Worm (Caenorhabditis elegans) whole organism, late embryonic: ENCODE results near the gene T03G6.1.

Source experiments
- C08G9.2 ChIP-seq: sonication (generic microtip); optimal IDR thresholded peaks from 2 replicates; lab custom pipeline; 2016; ENCODE audit warnings: mild to moderate bottlenecking, missing genetic modification characterization, moderate library complexity, missing compliant biosample characterization
- C38D4.7 ChIP-seq: fragments of 200-800 bp; sonication (Bioruptor generic); optimal IDR thresholded peaks from 2 replicates; lab custom pipeline; 2018; ENCODE audit warnings: mild to moderate bottlenecking, missing genetic modification characterization, moderate library complexity, missing compliant biosample characterization
- F13H6.1 ChIP-seq: sonication (generic microtip); optimal IDR thresholded peaks from 2 replicates; lab custom pipeline; 2016; ENCODE audit warnings: missing genetic modification characterization, missing compliant biosample characterization
- K02D7.2 ChIP-seq: sonication (generic microtip); optimal IDR thresholded peaks from 2 replicates; lab custom pipeline; 2017; ENCODE audit warnings: mild to moderate bottlenecking, missing genetic modification characterization, missing compliant biosample characterization
- ceh-14 ChIP-seq: sonication (generic microtip); optimal IDR thresholded peaks from 2 replicates; lab custom pipeline; 2016; ENCODE audit warnings: missing genotype, missing genetic modification characterization, missing compliant biosample characterization
- ceh-18 ChIP-seq: sonication (generic microtip); optimal IDR thresholded peaks from 2 replicates; lab custom pipeline; 2016; ENCODE audit warnings: missing genetic modification characterization, missing compliant biosample characterization
- ceh-2 ChIP-seq: sonication (generic microtip); optimal IDR thresholded peaks from 2 replicates; lab custom pipeline; 2016; ENCODE audit warnings: missing genotype, missing genetic modification characterization, missing compliant biosample characterization
- ceh-30 ChIP-seq: fragments of 150-350 bp; optimal IDR thresholded peaks from 2 replicates; lab custom pipeline; 2014; ENCODE audit warnings: missing biosample characterization, missing genetic modification characterization
- ceh-31 ChIP-seq: sonication (generic microtip); optimal IDR thresholded peaks from 2 replicates; lab custom pipeline; 2016; ENCODE audit warnings: missing genetic modification characterization, missing compliant biosample characterization
- ceh-34 ChIP-seq: sonication (generic microtip); optimal IDR thresholded peaks from 2 replicates; lab custom pipeline; 2016; ENCODE audit warnings: mild to moderate bottlenecking, missing genetic modification characterization, missing compliant biosample characterization
- ceh-48 ChIP-seq: sonication (generic microtip); optimal IDR thresholded peaks from 2 replicates; lab custom pipeline; 2016; ENCODE audit warnings: missing genetic modification characterization, inconsistent platforms, missing compliant biosample characterization
- ceh-9 ChIP-seq: sonication (generic microtip); optimal IDR thresholded peaks from 2 replicates; lab custom pipeline; 2016; ENCODE audit warnings: mild to moderate bottlenecking, missing genetic modification characterization, inconsistent platforms, missing compliant biosample characterization
- dve-1 ChIP-seq: sonication (generic microtip); optimal IDR thresholded peaks from 2 replicates; lab custom pipeline; 2017; ENCODE audit warnings: antibody characterized with exemption, mild to moderate bottlenecking, missing genetic modification characterization, missing compliant biosample characterization
- elt-2 ChIP-seq: sonication (generic microtip); optimal IDR thresholded peaks from 2 replicates; lab custom pipeline; 2016; ENCODE audit warnings: missing genetic modification reagents, missing genetic modification characterization, missing compliant biosample characterization
- ets-4 ChIP-seq: sonication (generic microtip); optimal IDR thresholded peaks from 2 replicates; lab custom pipeline; 2016; ENCODE audit warnings: missing genetic modification characterization, missing compliant biosample characterization
- eyg-1 ChIP-seq: sonication (generic microtip); optimal IDR thresholded peaks from 2 replicates; lab custom pipeline; 2016; ENCODE audit warnings: missing genotype, missing genetic modification characterization, missing compliant biosample characterization
- fax-1 ChIP-seq: sonication (generic microtip); optimal IDR thresholded peaks from 2 replicates; lab custom pipeline; 2016; ENCODE audit warnings: missing genotype, missing genetic modification characterization, missing compliant biosample characterization
- fkh-6 ChIP-seq: sonication (generic microtip); optimal IDR thresholded peaks from 2 replicates; lab custom pipeline; 2016; ENCODE audit warnings: missing genetic modification characterization, missing compliant biosample characterization
- hlh-13 ChIP-seq: fragments of 200-800 bp; sonication (Bioruptor generic); optimal IDR thresholded peaks from 2 replicates; lab custom pipeline; 2018; ENCODE audit warnings: mild to moderate bottlenecking, missing genetic modification characterization, missing compliant biosample characterization
- hlh-15 ChIP-seq: sonication (generic microtip); optimal IDR thresholded peaks from 2 replicates; lab custom pipeline; 2016; ENCODE audit warnings: missing genetic modification characterization, missing compliant biosample characterization
- hlh-6 ChIP-seq: sonication (generic microtip); optimal IDR thresholded peaks from 2 replicates; lab custom pipeline; 2016; ENCODE audit warnings: missing genotype, missing genetic modification characterization, missing compliant biosample characterization
- lim-6 ChIP-seq: sonication (generic microtip); optimal IDR thresholded peaks from 2 replicates; lab custom pipeline; 2016; ENCODE audit warnings: missing genetic modification characterization, missing compliant biosample characterization
- lin-11 ChIP-seq: fragments of 200-800 bp; sonication (Bioruptor generic); optimal IDR thresholded peaks from 2 replicates; lab custom pipeline; 2018; ENCODE audit warnings: mild to moderate bottlenecking, missing genetic modification characterization, missing compliant biosample characterization
- mec-3 ChIP-seq: sonication (generic microtip); optimal IDR thresholded peaks from 2 replicates; lab custom pipeline; 2016; ENCODE audit warnings: borderline replicate concordance, missing genetic modification characterization, missing compliant biosample characterization
- nfya-1 ChIP-seq: sonication (generic microtip); optimal IDR thresholded peaks from 2 replicates; lab custom pipeline; 2017; ENCODE audit warnings: missing genetic modification characterization, mild to moderate bottlenecking, missing compliant biosample characterization, antibody characterized with exemption, moderate library complexity
- nhr-11 ChIP-seq: fragments of 150-350 bp; optimal IDR thresholded peaks from 2 replicates; lab custom pipeline; 2014; ENCODE audit warnings: missing biosample characterization, missing genetic modification characterization
- nhr-232 ChIP-seq: sonication (generic microtip); optimal IDR thresholded peaks from 2 replicates; lab custom pipeline; 2016; ENCODE audit warnings: missing genetic modification characterization, missing compliant biosample characterization
- npax-4 ChIP-seq: sonication (generic microtip); optimal IDR thresholded peaks from 2 replicates; lab custom pipeline; 2016; ENCODE audit warnings: missing genetic modification characterization, missing compliant biosample characterization
- pag-3 ChIP-seq: sonication (generic microtip); optimal IDR thresholded peaks from 2 replicates; lab custom pipeline; 2016; ENCODE audit warnings: missing compliant biosample characterization, missing genetic modification characterization, borderline replicate concordance
- pros-1 ChIP-seq: fragments of 150-350 bp; optimal IDR thresholded peaks from 2 replicates; lab custom pipeline; 2014; ENCODE audit warnings: missing biosample characterization, missing genetic modification reagents, missing genetic modification characterization
- ref-2 ChIP-seq: sonication (generic microtip); optimal IDR thresholded peaks from 2 replicates; lab custom pipeline; 2016; ENCODE audit warnings: missing genetic modification characterization, missing compliant biosample characterization
- rnt-1 ChIP-seq: sonication (generic microtip); optimal IDR thresholded peaks from 2 replicates; lab custom pipeline; 2016; ENCODE audit warnings: missing genetic modification characterization, missing compliant biosample characterization
- sdc-2 ChIP-seq: sonication (generic microtip); optimal IDR thresholded peaks from 2 replicates; lab custom pipeline; 2016; ENCODE audit warnings: missing genotype, missing genetic modification characterization, missing compliant biosample characterization
- syd-9 ChIP-seq: sonication (generic microtip); optimal IDR thresholded peaks from 2 replicates; lab custom pipeline; 2016; ENCODE audit warnings: mild to moderate bottlenecking, missing genetic modification characterization, moderate library complexity, missing compliant biosample characterization
- tbx-2 ChIP-seq: sonication (generic microtip); optimal IDR thresholded peaks from 2 replicates; lab custom pipeline; 2016; ENCODE audit warnings: missing genetic modification characterization, missing compliant biosample characterization
- tbx-7 ChIP-seq: sonication (generic microtip); optimal IDR thresholded peaks from 2 replicates; lab custom pipeline; 2016; ENCODE audit warnings: missing genotype, missing genetic modification characterization, missing compliant biosample characterization
- ttx-3 ChIP-seq: sonication (generic microtip); optimal IDR thresholded peaks from 2 replicates; lab custom pipeline; 2016; ENCODE audit warnings: missing genetic modification reagents, missing genetic modification characterization, missing compliant biosample characterization
- unc-42 ChIP-seq: sonication (generic microtip); optimal IDR thresholded peaks from 2 replicates; lab custom pipeline; 2016; ENCODE audit warnings: missing genotype, missing genetic modification characterization, missing compliant biosample characterization
- unc-55 ChIP-seq: sonication (generic microtip); optimal IDR thresholded peaks from 2 replicates; lab custom pipeline; 2017; ENCODE audit warnings: missing biosample characterization, missing genetic modification reagents, missing genetic modification characterization
- zip-5 ChIP-seq: sonication (generic microtip); optimal IDR thresholded peaks from 2 replicates; lab custom pipeline; 2016; ENCODE audit warnings: missing genetic modification characterization, missing compliant biosample characterization

Gene T03G6.1

DNA sequence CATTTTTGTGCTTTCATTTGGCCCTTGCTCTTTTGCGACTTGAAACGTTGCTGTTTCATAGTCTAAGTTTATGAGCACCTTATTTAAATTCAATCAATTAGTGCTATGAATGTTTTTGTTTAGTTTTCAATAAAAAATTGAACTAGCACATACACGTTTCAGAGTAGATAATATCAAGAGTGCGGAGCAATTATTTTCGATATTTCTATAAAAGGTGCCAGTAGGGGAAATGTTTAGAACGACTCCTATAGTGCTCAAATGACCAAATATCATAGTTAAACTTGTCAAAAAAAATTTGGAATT is 12.3 kb upstream of the T03G6.1 start:
- TF ChIP-seq lim-6 (no peak), pros-1 (tag; lab: Kevin White, UChicago) (no peak), elt-2 (tag; lab: Kevin White, UChicago) (no peak), ceh-31 (tag; lab: Kevin White, UChicago) (no peak), F13H6.1 (tag; lab: Kevin White, UChicago) (no peak), ceh-2 (tag; lab: Kevin White, UChicago) (no peak), ceh-18 (tag; lab: Kevin White, UChicago) (no peak), zip-5 (tag; lab: Kevin White, UChicago) (no peak), npax-4 (no peak), C38D4.7 (GFP tag; lab: Kevin White, UChicago) (no peak), ceh-30 (no peak), ref-2 (tag; lab: Kevin White, UChicago) (no peak), tbx-2 (tag; lab: Kevin White, UChicago) (no peak), fax-1 (no peak)

DNA sequence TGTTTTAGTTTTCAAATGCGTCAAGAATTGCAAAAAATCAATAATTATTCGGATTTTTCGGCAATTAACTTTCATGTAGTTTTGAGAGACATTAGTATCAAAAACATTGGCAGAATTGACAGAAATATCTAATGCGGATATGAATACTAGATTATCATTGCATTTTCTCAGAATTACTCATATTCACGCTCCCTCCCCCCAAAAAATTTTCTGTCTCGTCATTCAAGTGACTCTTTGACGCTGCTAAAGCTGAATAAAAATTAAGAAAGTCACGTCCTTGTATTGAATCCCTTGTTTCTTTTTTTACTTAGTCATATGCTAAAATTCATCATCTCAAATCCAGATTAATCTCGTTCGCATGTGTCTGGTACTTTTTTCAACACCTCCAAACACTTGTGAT is 11.4 kb upstream of the T03G6.1 start:
- TF ChIP-seq npax-4, result no peak
- no peak for TF ChIP-seq ceh-48 (tag; lab: Kevin White, UChicago)
- TF ChIP-seq K02D7.2 (tag; lab: Kevin White, UChicago), result no peak
- TF ChIP-seq rnt-1 (tag; lab: Kevin White, UChicago), result no peak
- no peak for TF ChIP-seq mec-3 (tag; lab: Kevin White, UChicago)
- TF ChIP-seq zip-5 (tag; lab: Kevin White, UChicago), result no peak
- TF ChIP-seq dve-1 (tag; lab: Kevin White, UChicago), result no peak
- TF ChIP-seq, all 69 proteins: peak for 0

ce11 chrX:2598833-2599279 is 9.2 kb upstream of the T03G6.1 start:
- TF ChIP-seq nhr-232 (tag; lab: Kevin White, UChicago) (no peak), nhr-11 (tag; lab: Kevin White, UChicago) (no peak), unc-55 (GFP tag; lab: Kevin White, UChicago) (peak; percentile 24), ceh-18 (tag; lab: Kevin White, UChicago) (peak; percentile 93), tbx-2 (tag; lab: Kevin White, UChicago) (peak; percentile 65), ets-4 (tag; lab: Kevin White, UChicago) (no peak), lim-6 (no peak), ceh-31 (tag; lab: Kevin White, UChicago) (peak; percentile 78), syd-9 (tag; lab: Kevin White, UChicago) (peak; percentile 54), ttx-3 (tag; lab: Kevin White, UChicago) (no peak), eyg-1 (tag; lab: Kevin White, UChicago) (no peak), C38D4.7 (GFP tag; lab: Kevin White, UChicago) (peak; percentile 14), fkh-6 (tag; lab: Kevin White, UChicago) (peak; percentile 37), elt-2 (tag; lab: Kevin White, UChicago) (no peak), unc-42 (peak; percentile 75), ceh-34 (peak; percentile 53), pag-3 (tag; lab: Kevin White, UChicago) (no peak), tbx-7 (tag; lab: Kevin White, UChicago) (no peak), ceh-14 (tag; lab: Kevin White, UChicago) (peak; percentile 74), hlh-13 (no peak), fax-1 (peak; percentile 16), hlh-6 (tag; lab: Kevin White, UChicago) (peak; percentile 74), F13H6.1 (tag; lab: Kevin White, UChicago) (peak; percentile 37), nfya-1 (tag; lab: Kevin White, UChicago) (peak; percentile 61), ref-2 (tag; lab: Kevin White, UChicago) (no peak), lin-11 (tag; lab: Kevin White, UChicago) (no peak), C08G9.2 (tag; lab: Kevin White, UChicago) (peak; percentile 40), rnt-1 (tag; lab: Kevin White, UChicago) (peak; percentile 72), sdc-2 (tag; lab: Kevin White, UChicago) (peak; percentile 2), hlh-15 (tag; lab: Kevin White, UChicago) (no peak), dve-1 (tag; lab: Kevin White, UChicago) (no peak), ceh-9 (no peak)
